Fruit fly (Drosophila melanogaster) ovary, adult (tissue): ENCODE results near the gene CG34163.
A peak's percentile ranks its signal among the peaks of the same experiment; 100 is the strongest.
"Not testable (repeated sequence)": the region's sequence is repeated elsewhere in the genome, so short reads cannot be mapped to it uniquely, and the experiment has no call there.

ENCODE experiments used
- CG17801 ChIP-seq: fragments of 200-800 bp; optimal IDR thresholded peaks from 2 replicates; lab custom pipeline; 2019; ENCODE audit warnings: missing biosample characterization, mild to moderate bottlenecking, missing genetic modification characterization, moderate library complexity; ENCODE audit not compliant: partially characterized antibody

The CG34163 gene

dm6 chr2L:11970853-11971397 is 17.1 kb upstream of the CG34163 start:
- peak; percentile 36 for TF ChIP-seq CG17801 (GFP tag; lab: Kevin White, UChicago)

DNA sequence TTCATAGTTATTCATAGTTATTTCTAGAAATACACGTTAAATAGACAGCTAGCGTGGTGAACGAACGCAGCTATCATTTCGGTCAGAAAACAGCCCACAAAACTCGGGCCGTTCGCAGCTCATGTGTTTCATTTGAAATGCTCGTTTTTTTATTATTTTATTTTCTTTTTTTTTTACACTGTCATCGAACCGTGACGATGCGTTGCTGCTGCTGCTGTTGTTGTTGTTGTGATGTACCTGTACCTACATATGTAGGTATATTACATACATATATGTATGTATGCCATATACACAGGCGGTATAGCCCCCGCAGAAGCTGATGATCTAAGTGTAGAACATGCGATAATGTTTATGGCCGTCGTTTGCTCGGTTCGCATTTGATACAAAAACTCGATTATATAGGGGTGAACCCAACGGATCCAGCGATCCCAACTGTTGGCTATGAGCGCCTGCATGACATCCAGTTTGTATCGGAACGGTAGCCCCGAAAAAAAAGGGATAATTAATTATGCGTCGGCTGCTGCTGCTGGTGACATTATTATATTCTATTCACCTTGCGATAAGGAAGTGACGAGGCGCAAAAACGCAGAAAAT is 14.8 kb upstream of the CG34163 start:
- no peak for TF ChIP-seq CG17801 (GFP tag; lab: Kevin White, UChicago)

DNA sequence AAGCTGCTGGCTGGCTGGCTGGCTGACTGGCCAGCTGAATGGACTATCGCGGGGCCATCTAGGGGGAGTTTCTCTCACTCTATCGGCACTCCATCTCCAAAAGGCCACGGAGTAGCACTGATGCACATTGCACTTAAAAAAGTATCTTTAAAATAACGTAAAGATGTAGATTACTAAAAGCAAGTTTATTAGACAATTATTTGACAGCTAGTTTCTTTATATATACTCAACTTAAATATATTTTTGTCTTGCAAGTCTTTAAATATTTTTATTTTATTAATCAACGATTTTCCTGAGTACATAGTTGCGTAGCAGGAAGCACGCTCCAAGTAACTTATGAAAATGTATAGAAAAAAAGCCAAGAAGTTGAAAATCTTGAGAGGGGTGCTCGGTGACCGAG is 11.1 kb upstream of the CG34163 start:
- no peak for TF ChIP-seq CG17801 (GFP tag; lab: Kevin White, UChicago)

- TF ChIP-seq CG17801 (GFP tag; lab: Kevin White, UChicago): no peak
These were observed 10.3 kb upstream of the CG34163 start for dm6 chr2L:11977721-11978120.

dm6 chr2L:11980075-11980474 is 8.0 kb upstream of the CG34163 start:
- TF ChIP-seq CG17801 (GFP tag; lab: Kevin White, UChicago): no peak

dm6 chr2L:11981210-11981609 is 6.9 kb upstream of the CG34163 start, which contains the start of gene CG16965:
Gene CG16965, plus strand, starts transcription at chr2L:11981591.
- no peak for TF ChIP-seq CG17801 (GFP tag; lab: Kevin White, UChicago)

DNA sequence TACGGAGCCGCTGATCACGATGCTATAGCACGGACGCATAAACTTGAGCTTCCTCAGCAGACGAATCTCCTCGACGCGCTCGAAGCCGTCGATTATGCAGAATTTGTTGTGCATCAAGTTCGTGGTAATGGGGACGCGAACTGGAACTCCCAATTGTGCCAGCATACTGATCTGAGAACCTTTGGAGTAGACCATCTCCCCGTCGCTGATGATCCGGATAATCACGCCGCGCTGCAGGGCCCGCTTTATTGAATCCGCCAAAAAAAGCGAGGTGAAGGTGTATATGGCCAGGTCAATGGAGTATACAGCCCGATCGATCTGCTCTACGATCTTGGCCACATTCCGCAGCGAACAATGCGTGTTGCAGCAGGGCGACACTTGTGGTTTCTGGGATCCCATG is 1.1 kb downstream of the CG34163 start:
- no peak for TF ChIP-seq CG17801 (GFP tag; lab: Kevin White, UChicago)

- no peak for TF ChIP-seq CG17801 (GFP tag; lab: Kevin White, UChicago)
These were observed 1.7 kb downstream of the CG34163 start, which contains the start of the genes zuc and dgt2 for dm6 chr2L:11989729-11990128. Gene zuc, minus strand, starts transcription at chr2L:11989882. Gene dgt2, plus strand, starts transcription at chr2L:11989936.

dm6 chr2L:11990458-11991065 is 2.5 kb downstream of the CG34163 start, which contains the start of gene escl:
Gene escl, plus strand, starts transcription at chr2L:11990927.
- TF ChIP-seq CG17801 (GFP tag; lab: Kevin White, UChicago): no peak

DNA sequence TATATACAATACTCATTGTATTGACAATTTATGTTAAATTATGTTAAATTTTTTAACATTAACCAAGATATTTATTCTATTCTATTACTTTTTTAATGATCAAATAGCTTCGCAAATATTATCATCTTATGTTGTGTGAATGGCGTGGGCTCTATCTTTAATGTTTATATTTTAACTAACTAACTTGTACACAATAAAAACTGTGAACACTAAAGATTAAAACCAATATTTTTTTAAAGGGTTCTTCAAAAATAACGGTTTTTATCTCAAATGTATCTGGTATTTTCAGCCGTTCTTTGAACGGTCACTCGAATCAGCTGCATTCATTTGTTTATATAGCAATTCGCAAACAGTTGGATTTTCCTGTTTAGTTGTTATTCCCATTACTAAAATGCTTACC is 4.5 kb downstream of the CG34163 start, which contains the start of gene Ada1-2:
Ada1-2 (plus strand) TSS at position 301 of the 400 bp plus-strand sequence.
- TF ChIP-seq CG17801 (GFP tag; lab: Kevin White, UChicago): not testable (repeated sequence)

DNA sequence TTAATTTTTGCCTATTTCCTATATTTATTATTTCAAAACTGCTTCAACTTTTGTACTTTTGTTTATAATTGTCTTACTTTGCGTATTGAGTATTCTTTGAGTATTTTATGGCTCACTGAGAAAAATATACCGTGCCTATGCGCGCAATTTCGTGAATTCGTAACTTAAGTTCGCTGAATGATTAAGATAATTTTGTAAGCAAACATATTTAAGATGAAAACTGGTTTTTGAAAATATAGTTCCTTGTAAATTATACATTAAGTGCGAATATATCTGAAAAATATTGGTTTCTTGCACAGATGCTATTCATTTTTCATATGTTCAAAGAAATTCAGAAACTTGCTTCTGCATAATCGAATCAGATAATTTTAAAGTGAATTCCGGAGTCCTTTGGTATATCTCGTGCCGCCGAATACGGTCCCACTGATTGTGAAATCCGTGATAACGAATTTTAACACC is 7.3 kb downstream of the CG34163 start, which contains the start of the genes CG18789 and Qtzl:
CG18789 (minus strand) TSS at position 101 of the 459 bp plus-strand sequence.
Qtzl (plus strand) TSS at position 409 of the 459 bp plus-strand sequence.
- TF ChIP-seq CG17801 (GFP tag; lab: Kevin White, UChicago): not testable (repeated sequence)

DNA sequence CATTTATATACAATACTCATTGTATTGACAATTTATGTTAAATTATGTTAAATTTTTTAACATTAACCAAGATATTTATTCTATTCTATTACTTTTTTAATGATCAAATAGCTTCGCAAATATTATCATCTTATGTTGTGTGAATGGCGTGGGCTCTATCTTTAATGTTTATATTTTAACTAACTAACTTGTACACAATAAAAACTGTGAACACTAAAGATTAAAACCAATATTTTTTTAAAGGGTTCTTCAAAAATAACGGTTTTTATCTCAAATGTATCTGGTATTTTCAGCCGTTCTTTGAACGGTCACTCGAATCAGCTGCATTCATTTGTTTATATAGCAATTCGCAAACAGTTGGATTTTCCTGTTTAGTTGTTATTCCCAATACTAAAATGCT is 8.4 kb downstream of the CG34163 start, which contains the start of gene Ada1-1:
Ada1-1 (plus strand) TSS at position 301 of the 400 bp plus-strand sequence.
- TF ChIP-seq CG17801 (GFP tag; lab: Kevin White, UChicago): not testable (repeated sequence)

DNA sequence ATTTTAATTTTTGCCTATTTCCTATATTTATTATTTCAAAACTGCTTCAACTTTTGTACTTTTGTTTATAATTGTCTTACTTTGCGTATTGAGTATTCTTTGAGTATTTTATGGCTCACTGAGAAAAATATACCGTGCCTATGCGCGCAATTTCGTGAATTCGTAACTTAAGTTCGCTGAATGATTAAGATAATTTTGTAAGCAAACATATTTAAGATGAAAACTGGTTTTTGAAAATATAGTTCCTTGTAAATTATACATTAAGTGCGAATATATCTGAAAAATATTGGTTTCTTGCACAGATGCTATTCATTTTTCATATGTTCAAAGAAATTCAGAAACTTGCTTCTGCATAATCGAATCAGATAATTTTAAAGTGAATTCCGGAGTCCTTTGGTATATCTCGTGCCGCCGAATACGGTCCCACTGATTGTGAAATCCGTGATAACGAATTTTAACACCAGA is 11.2 kb downstream of the CG34163 start, which contains the start of the genes CG18787 and Nfs1:
CG18787 (minus strand) TSS at position 101 of the 465 bp plus-strand sequence.
Nfs1 (plus strand) TSS at position 415 of the 465 bp plus-strand sequence.
- TF ChIP-seq CG17801 (GFP tag; lab: Kevin White, UChicago): not testable (repeated sequence)

- no peak for TF ChIP-seq CG17801 (GFP tag; lab: Kevin White, UChicago)
These were observed 13.1 kb downstream of the CG34163 start for dm6 chr2L:12001132-12001531.

DNA sequence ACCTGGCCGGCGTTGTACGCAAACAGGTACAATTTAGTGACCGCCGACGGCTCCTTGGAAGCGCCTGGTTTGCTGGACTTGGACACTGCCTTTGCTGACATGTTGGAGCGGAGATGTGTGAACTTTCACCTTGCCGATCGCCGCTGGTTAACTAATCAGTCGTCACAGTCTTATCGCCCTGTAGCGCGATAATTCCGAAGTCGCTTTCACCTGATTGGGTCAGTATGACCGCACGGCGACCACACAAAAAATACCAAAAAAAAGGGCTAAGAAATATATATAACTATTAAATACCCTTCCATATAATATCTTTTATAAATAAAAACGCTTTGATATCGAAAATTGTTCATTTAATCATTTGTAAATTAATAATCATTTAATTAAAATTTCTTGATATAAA is 14.0 kb downstream of the CG34163 start, which contains the start of gene Hacd1:
Hacd1 (minus strand) TSS at position 216 of the 400 bp plus-strand sequence.
- peak; percentile 44 for TF ChIP-seq CG17801 (GFP tag; lab: Kevin White, UChicago)
